Fruit fly (Drosophila melanogaster) whole organism, embryonic: ENCODE measurements around the gene ac.

Source experiments
- CG10209 ChIP-seq: fragments of 200-800 bp; sonication (Bioruptor generic); optimal IDR thresholded peaks from 3 replicates; lab custom pipeline; 2017; ENCODE audit warnings: missing biosample characterization, mild to moderate bottlenecking, missing genetic modification characterization, missing genetic modification reagents
- CG10321 ChIP-seq: fragments of 200-800 bp; sonication (Bioruptor generic); IDR thresholded peaks from 2 replicates; pipeline ENCODE4 v1.3.6; 2022; ENCODE audit warnings: missing biosample characterization, missing genetic modification characterization
- CG11247 ChIP-seq: fragments of 200-800 bp; sonication (Bioruptor generic); IDR thresholded peaks from 2 replicates; pipeline ENCODE4 v1.3.6; 2022; ENCODE audit warnings: missing biosample characterization, missing genetic modification characterization
- CG12104 ChIP-seq: fragments of 200-800 bp; sonication (Bioruptor generic); optimal IDR thresholded peaks from 3 replicates; lab custom pipeline; 2016; ENCODE audit warnings: missing biosample characterization, missing genetic modification characterization
- CG12391 ChIP-seq: fragments of 200-800 bp; sonication (Bioruptor generic); optimal IDR thresholded peaks from 3 replicates; lab custom pipeline; 2018; ENCODE audit warnings: missing biosample characterization, mild to moderate bottlenecking, missing genetic modification characterization, moderate library complexity
- CG12659 ChIP-seq: fragments of 200-800 bp; sonication (Bioruptor generic); optimal IDR thresholded peaks from 3 replicates; lab custom pipeline; 2017; ENCODE audit warnings: mild to moderate bottlenecking, missing biosample characterization, missing genetic modification reagents, missing genetic modification characterization
- CG13296 ChIP-seq: fragments of 200-800 bp; sonication (Bioruptor generic); optimal IDR thresholded peaks from 3 replicates; lab custom pipeline; 2018; ENCODE audit warnings: missing biosample characterization, mild to moderate bottlenecking, missing genetic modification characterization
- CG16815 ChIP-seq: fragments of 200-800 bp; sonication (Bioruptor generic); optimal IDR thresholded peaks from 3 replicates; lab custom pipeline; 2017; ENCODE audit warnings: missing biosample characterization, mild to moderate bottlenecking, missing genetic modification characterization
- CG2116 ChIP-seq: fragments of 200-800 bp; sonication (Bioruptor generic); optimal IDR thresholded peaks from 3 replicates; lab custom pipeline; 2018; ENCODE audit warnings: missing biosample characterization, mild to moderate bottlenecking, missing genetic modification characterization
- CG30020 ChIP-seq: fragments of 200-800 bp; optimal IDR thresholded peaks from 2 replicates; lab custom pipeline; 2019; ENCODE audit warnings: missing biosample characterization, mild to moderate bottlenecking, missing genetic modification characterization, moderate library complexity
- CG30403 ChIP-seq: fragments of 200-800 bp; sonication (Bioruptor generic); optimal IDR thresholded peaks from 3 replicates; lab custom pipeline; 2016; ENCODE audit warnings: missing biosample characterization, missing genetic modification characterization
- CG32767 ChIP-seq: fragments of 200-800 bp; sonication (Bioruptor generic); IDR thresholded peaks from 2 replicates; pipeline ENCODE4 v1.3.6; 2022; ENCODE audit warnings: missing biosample characterization, missing genetic modification characterization
- CG4328 ChIP-seq: fragments of 200-800 bp; sonication (Bioruptor generic); optimal IDR thresholded peaks from 3 replicates; lab custom pipeline; 2017; ENCODE audit warnings: missing biosample characterization, missing genetic modification reagents, missing genetic modification characterization
- CG4617 ChIP-seq: fragments of 200-800 bp; sonication (Bioruptor generic); optimal IDR thresholded peaks from 3 replicates; lab custom pipeline; 2016; ENCODE audit warnings: missing biosample characterization, missing genetic modification characterization, borderline replicate concordance
- CG4854 ChIP-seq: fragments of 200-800 bp; sonication (Bioruptor generic); optimal IDR thresholded peaks from 2 replicates; lab custom pipeline; 2016; ENCODE audit warnings: missing biosample characterization, missing genetic modification characterization, inconsistent platforms
- CG6683 ChIP-seq: fragments of 200-800 bp; sonication (Bioruptor generic); optimal IDR thresholded peaks from 2 replicates; lab custom pipeline; 2017; ENCODE audit warnings: missing biosample characterization, mild to moderate bottlenecking, missing genetic modification characterization, missing genetic modification reagents
- CG6689 ChIP-seq: fragments of 200-800 bp; sonication (Bioruptor generic); IDR thresholded peaks from 2 replicates; pipeline ENCODE4 v1.3.6; 2022; ENCODE audit warnings: missing biosample characterization, missing genetic modification characterization
- CG6813 ChIP-seq: fragments of 200-800 bp; sonication (Bioruptor generic); optimal IDR thresholded peaks from 2 replicates; lab custom pipeline; 2017; ENCODE audit warnings: missing biosample characterization, missing genetic modification characterization, mild to moderate bottlenecking, moderate library complexity, missing genetic modification reagents
- CG7556 ChIP-seq: fragments of 200-800 bp; sonication (Bioruptor generic); optimal IDR thresholded peaks from 2 replicates; lab custom pipeline; 2017; ENCODE audit warnings: missing biosample characterization, mild to moderate bottlenecking, missing genetic modification characterization
- CG7839 ChIP-seq: fragments of 200-800 bp; sonication (Bioruptor generic); optimal IDR thresholded peaks from 3 replicates; lab custom pipeline; 2018; ENCODE audit warnings: missing biosample characterization, mild to moderate bottlenecking, missing genetic modification characterization, moderate library complexity
- Fer1 ChIP-seq: fragments of 200-800 bp; sonication (Bioruptor generic); optimal IDR thresholded peaks from 2 replicates; lab custom pipeline; 2017; ENCODE audit warnings: missing biosample characterization, mild to moderate bottlenecking, missing genetic modification characterization
- Fer3 ChIP-seq: fragments of 200-800 bp; sonication (Bioruptor generic); optimal IDR thresholded peaks from 2 replicates; lab custom pipeline; 2018; ENCODE audit warnings: missing biosample characterization, mild to moderate bottlenecking, missing genetic modification characterization, moderate library complexity
- H15 ChIP-seq: fragments of 200-800 bp; sonication (Bioruptor generic); IDR thresholded peaks from 3 replicates; pipeline ENCODE4 v1.3.6; 2022; ENCODE audit warnings: missing biosample characterization, missing genetic modification characterization
- H2.0 ChIP-seq: fragments of 200-800 bp; sonication (Bioruptor generic); IDR thresholded peaks from 2 replicates; pipeline ENCODE4 v1.3.6; 2022; ENCODE audit warnings: missing biosample characterization, missing genetic modification characterization
- Hey ChIP-seq: fragments of 200-800 bp; sonication (Bioruptor generic); optimal IDR thresholded peaks from 3 replicates; lab custom pipeline; 2018; ENCODE audit warnings: missing biosample characterization, mild to moderate bottlenecking, missing genetic modification characterization
- Hsf ChIP-seq: fragments of 200-800 bp; sonication (Bioruptor generic); optimal IDR thresholded peaks from 3 replicates; lab custom pipeline; 2016; ENCODE audit warnings: missing biosample characterization, missing genetic modification characterization
- Jarid2 ChIP-seq: fragments of 200-800 bp; sonication (Bioruptor generic); optimal IDR thresholded peaks from 3 replicates; lab custom pipeline; 2017; ENCODE audit warnings: mild to moderate bottlenecking, missing biosample characterization, missing genetic modification reagents, missing genetic modification characterization
- PHDP ChIP-seq: fragments of 200-800 bp; sonication (Bioruptor generic); optimal IDR thresholded peaks from 3 replicates; lab custom pipeline; 2018; ENCODE audit warnings: missing biosample characterization, mild to moderate bottlenecking, missing genetic modification characterization, moderate library complexity
- Six4 ChIP-seq: fragments of 200-800 bp; sonication (Bioruptor generic); optimal IDR thresholded peaks from 2 replicates; lab custom pipeline; 2016; ENCODE audit warnings: missing biosample characterization, missing genetic modification characterization
- Spps ChIP-seq: fragments of 200-800 bp; sonication (Bioruptor generic); optimal IDR thresholded peaks from 2 replicates; lab custom pipeline; 2018; ENCODE audit warnings: missing biosample characterization, mild to moderate bottlenecking, missing genetic modification characterization
- Stat92E ChIP-seq, 3 experiments: fragments of >200 bp in 2 of 3; fragments of 200-800 bp in 1 of 3; sonication (Bioruptor generic) in 1 of 3; optimal IDR thresholded peaks; 2 replicates each; lab custom pipeline; 2017 to 2019; ENCODE audit warnings: missing biosample characterization in 3 of 3, missing genetic modification characterization in 3 of 3, mild to moderate bottlenecking in 1 of 3, moderate library complexity in 1 of 3
- ac ChIP-seq: fragments of 200-800 bp; sonication (Bioruptor generic); optimal IDR thresholded peaks from 3 replicates; lab custom pipeline; 2017; ENCODE audit warnings: missing biosample characterization, mild to moderate bottlenecking, missing genetic modification characterization
- bsh ChIP-seq, 2 experiments: fragments of 200-800 bp; sonication (Bioruptor generic); optimal IDR thresholded peaks; 2 replicates each; lab custom pipeline; 2017 to 2018; ENCODE audit warnings: mild to moderate bottlenecking in 2 of 2, missing biosample characterization in 2 of 2, missing genetic modification characterization in 2 of 2, moderate library complexity in 1 of 2
- caup ChIP-seq: fragments of 200-800 bp; sonication (Bioruptor generic); optimal IDR thresholded peaks from 3 replicates; lab custom pipeline; 2017; ENCODE audit warnings: missing biosample characterization, mild to moderate bottlenecking, missing genetic modification characterization, moderate library complexity; ENCODE audit not compliant: severe bottlenecking
- chm ChIP-seq: fragments of 200-800 bp; sonication (Bioruptor generic); IDR thresholded peaks from 2 replicates; pipeline ENCODE4 v1.3.6; 2022; ENCODE audit warnings: missing biosample characterization, missing genetic modification characterization
- disco-r ChIP-seq: fragments of 200-800 bp; sonication (Bioruptor generic); optimal IDR thresholded peaks from 2 replicates; lab custom pipeline; 2016; ENCODE audit warnings: missing biosample characterization, missing genetic modification characterization
- ems ChIP-seq: fragments of 200-800 bp; sonication (Bioruptor generic); optimal IDR thresholded peaks from 3 replicates; lab custom pipeline; 2016; ENCODE audit warnings: missing biosample characterization, missing genetic modification characterization
- esg ChIP-seq: fragments of 200-800 bp; sonication (Bioruptor generic); conservative IDR thresholded peaks from 2 replicates; pipeline ENCODE4 v1.3.6; 2022; ENCODE audit warnings: missing biosample characterization, missing genetic modification characterization
- ewg ChIP-seq: fragments of 200-800 bp; sonication (Bioruptor generic); optimal IDR thresholded peaks from 3 replicates; lab custom pipeline; 2017; ENCODE audit warnings: mild to moderate bottlenecking, missing biosample characterization, missing genetic modification reagents, missing genetic modification characterization
- fd3F ChIP-seq: fragments of 200-800 bp; sonication (Bioruptor generic); optimal IDR thresholded peaks from 2 replicates; lab custom pipeline; 2018; ENCODE audit warnings: missing biosample characterization, mild to moderate bottlenecking, missing genetic modification characterization, moderate library complexity
- ftz-f1 ChIP-seq: fragments of 200-800 bp; sonication (Bioruptor generic); optimal IDR thresholded peaks from 2 replicates; lab custom pipeline; 2016; ENCODE audit warnings: missing biosample characterization, missing genetic modification characterization
- klu ChIP-seq: fragments of 200-800 bp; sonication (Bioruptor generic); IDR thresholded peaks from 2 replicates; pipeline ENCODE4 v1.3.6; 2022; ENCODE audit warnings: missing biosample characterization, missing genetic modification characterization
- nerfin-2 ChIP-seq: fragments of 200-800 bp; sonication (Bioruptor generic); IDR thresholded peaks from 2 replicates; pipeline ENCODE4 v1.3.6; 2022; ENCODE audit warnings: missing biosample characterization, missing genetic modification characterization; ENCODE audit not compliant: partially characterized antibody
- nmo ChIP-seq: fragments of 200-800 bp; sonication (Bioruptor generic); optimal IDR thresholded peaks from 2 replicates; lab custom pipeline; 2018; ENCODE audit warnings: missing biosample characterization, mild to moderate bottlenecking, missing genetic modification characterization, moderate library complexity
- schlank ChIP-seq: fragments of 200-800 bp; sonication (Bioruptor generic); optimal IDR thresholded peaks from 2 replicates; lab custom pipeline; 2018; ENCODE audit warnings: missing biosample characterization, mild to moderate bottlenecking, missing genetic modification characterization
- seq ChIP-seq: fragments of 200-800 bp; sonication (Bioruptor generic); IDR thresholded peaks from 2 replicates; pipeline ENCODE4 v1.3.6; 2022; ENCODE audit warnings: missing biosample characterization, missing genetic modification characterization
- tgo ChIP-seq: fragments of 200-800 bp; sonication (Bioruptor generic); IDR thresholded peaks from 3 replicates; pipeline ENCODE4 v1.3.6; 2022; ENCODE audit warnings: missing biosample characterization, missing genetic modification characterization
- vvl ChIP-seq: fragments of 200-800 bp; sonication (Bioruptor generic); IDR thresholded peaks from 2 replicates; pipeline ENCODE4 v1.3.6; 2022; ENCODE audit warnings: missing biosample characterization, missing genetic modification characterization
- zfh1 ChIP-seq: fragments of 200-800 bp; sonication (Bioruptor generic); IDR thresholded peaks from 3 replicates; pipeline ENCODE4 v1.3.6; 2022; ENCODE audit warnings: missing biosample characterization, missing genetic modification characterization

ac gene

DNA sequence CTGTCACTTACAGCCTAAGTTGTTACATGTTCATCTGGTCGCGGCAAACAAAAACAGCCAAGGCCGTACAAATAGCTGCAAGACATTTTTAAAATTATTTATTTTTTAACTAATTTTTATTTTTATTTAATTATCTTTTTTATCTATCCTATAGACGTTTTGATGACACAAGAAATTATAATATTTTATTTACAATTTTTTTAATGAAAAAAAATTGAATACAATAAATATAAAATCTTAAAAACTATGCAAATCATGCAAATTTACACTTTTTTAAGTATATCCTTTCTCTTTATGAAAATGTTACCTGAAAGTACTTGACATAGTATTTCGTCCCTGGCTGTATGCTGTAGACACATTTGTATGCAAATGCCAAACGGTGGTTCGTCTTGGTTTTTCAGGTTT is 31.7 kb upstream of the ac start (continued):
- TF ChIP-seq CG12391 (tag; lab: Kevin White, UChicago) (peak; percentile 85), caup (GFP tag; lab: Kevin White, UChicago) (peak; percentile 55), CG30403 (GFP tag; lab: Kevin White, UChicago) (peak; percentile 53), PHDP (tag; lab: Kevin White, UChicago) (peak; percentile 87), CG11247 (GFP tag; lab: Robert Waterston, UW) (no peak), seq (GFP tag; lab: Robert Waterston, UW) (peak; percentile 58), disco-r (GFP tag; lab: Kevin White, UChicago) (no peak), Hey (tag; lab: Kevin White, UChicago) (no peak), H15 (0 out of 3 replicates have a peak, but pooled peaks have one; percentile 31), Hsf (GFP tag; lab: Kevin White, UChicago) (peak; percentile 13), CG12659 (GFP tag; lab: Kevin White, UChicago) (peak; percentile 74), CG6683 (GFP tag; lab: Kevin White, UChicago) (peak; percentile 66), CG7556 (GFP tag; lab: Kevin White, UChicago) (peak; percentile 77), CG32767 (peak; percentile 77), CG6689 (GFP tag; lab: Robert Waterston, UW) (peak; percentile 80), Six4 (GFP tag; lab: Kevin White, UChicago) (peak; percentile 52), klu (GFP tag; lab: Robert Waterston, UW) (no peak; the same call in 1 of the 2 replicates), Spps (tag; lab: Kevin White, UChicago) (peak; percentile 59), CG6813 (GFP tag; lab: Kevin White, UChicago) (peak; percentile 74), esg (GFP tag; lab: Robert Waterston, UW) (0 out of 2 replicates have a peak, but pooled peaks have one; percentile 47), fd3F (GFP tag; lab: Kevin White, UChicago) (peak; percentile 71), CG12104 (GFP tag; lab: Kevin White, UChicago) (peak; percentile 61), chm (no peak), H2.0 (peak; percentile 59; the same call in 1 of the 2 replicates), nerfin-2 (GFP tag; lab: Robert Waterston, UW) (no peak), nmo (peak; percentile 91), ewg (peak; percentile 41), Fer3 (tag; lab: Kevin White, UChicago) (peak; percentile 72), schlank (tag; lab: Kevin White, UChicago) (no peak), zfh1 (GFP tag; lab: Robert Waterston, UW) (0 out of 3 replicates have a peak, but pooled peaks have one; percentile 31), CG4617 (no peak), CG10321 (GFP tag; lab: Robert Waterston, UW) (no peak), ems (GFP tag; lab: Kevin White, UChicago) (no peak), CG4854 (GFP tag; lab: Kevin White, UChicago) (no peak), CG4328 (GFP tag; lab: Kevin White, UChicago) (peak; percentile 59), CG13296 (peak; percentile 92), Jarid2 (GFP tag; lab: Kevin White, UChicago) (peak; percentile 38), Stat92E (GFP tag; optimal IDR thresholded peaks at IDR 0.05; lab: Kevin White, UChicago) (no peak), Fer1 (GFP tag; lab: Kevin White, UChicago) (peak; percentile 83), CG7839 (peak; percentile 91), CG30020 (peak; percentile 59), bsh (GFP tag; optimal IDR thresholded peaks at IDR 0.05; lab: Kevin White, UChicago) (peak in 1 of 2 experiments; percentile 77), CG2116 (GFP tag; lab: Kevin White, UChicago) (peak; percentile 7), tgo (peak; percentile 71), ftz-f1 (GFP tag; lab: Kevin White, UChicago) (no peak), CG10209 (GFP tag; lab: Kevin White, UChicago) (peak; percentile 76), CG16815 (GFP tag; lab: Kevin White, UChicago) (peak; percentile 14), vvl (peak; percentile 84), ac (peak; percentile 43)
